Worm (Caenorhabditis elegans): Measurements from ENCODE around the gene gpa-17.

- TF ChIP-seq nhr-25 (tag; optimal IDR thresholded peaks at IDR 0.05), result no peak
- TF ChIP-seq ceh-82 (tag; optimal IDR thresholded peaks at IDR 0.05), result no peak
- no peak for TF ChIP-seq lin-39 (tag; optimal IDR thresholded peaks at IDR 0.05)
- no peak for TF ChIP-seq mdl-1 (tag; optimal IDR thresholded peaks at IDR 0.05)
- TF ChIP-seq pha-4 (tag; optimal IDR thresholded peaks at IDR 0.05), result no peak
- TF ChIP-seq ztf-4 (tag; optimal IDR thresholded peaks at IDR 0.05), result no peak
Measured at ce11 chrIII:2577982-2578381, 8.4 kb upstream of the gpa-17 start.

All from whole organism, L3 larva.